Fruit fly (Drosophila melanogaster) whole organism, prepupa: ENCODE data around the gene Nhe3.

Source experiments
- Blimp-1 ChIP-seq: fragments of 200-800 bp; sonication (Bioruptor generic); optimal IDR thresholded peaks from 3 replicates; lab custom pipeline; 2017; ENCODE audit warnings: missing biosample characterization, missing genetic modification characterization, mild to moderate bottlenecking, moderate library complexity, missing genetic modification reagents
- CG10631 ChIP-seq: fragments of 200-800 bp; sonication (Bioruptor generic); optimal IDR thresholded peaks from 2 replicates; lab custom pipeline; 2016; ENCODE audit warnings: missing biosample characterization, missing genetic modification characterization
- CG10669 ChIP-seq: fragments of 200-800 bp; sonication (Bioruptor generic); optimal IDR thresholded peaks from 3 replicates; lab custom pipeline; 2018; ENCODE audit warnings: missing biosample characterization, mild to moderate bottlenecking, missing genetic modification characterization, moderate library complexity
- CG11294 ChIP-seq: fragments of 200-800 bp; sonication (Bioruptor generic); IDR thresholded peaks from 2 replicates; pipeline ENCODE4 v1.3.6; 2022; ENCODE audit warnings: missing biosample characterization, missing genetic modification characterization
- CG11762 ChIP-seq: fragments of 200-800 bp; sonication (Bioruptor generic); optimal IDR thresholded peaks from 3 replicates; lab custom pipeline; 2016; ENCODE audit warnings: missing biosample characterization, missing genetic modification characterization; ENCODE audit not compliant: insufficient read depth
- CG15336 ChIP-seq: fragments of 200-800 bp; sonication (Bioruptor generic); IDR thresholded peaks from 2 replicates; pipeline ENCODE4 v1.3.6; 2022; ENCODE audit warnings: missing biosample characterization, missing genetic modification characterization
- CG1621 ChIP-seq: fragments of 200-800 bp; sonication (Bioruptor generic); optimal IDR thresholded peaks from 3 replicates; lab custom pipeline; 2018; ENCODE audit warnings: missing biosample characterization, mild to moderate bottlenecking, missing genetic modification characterization
- CG16779 ChIP-seq: fragments of 200-800 bp; sonication (Bioruptor generic); optimal IDR thresholded peaks from 3 replicates; lab custom pipeline; 2017; ENCODE audit warnings: missing biosample characterization, mild to moderate bottlenecking, missing genetic modification characterization
- CG3032 ChIP-seq: fragments of 200-800 bp; optimal IDR thresholded peaks from 2 replicates; lab custom pipeline; 2019; ENCODE audit warnings: missing biosample characterization, mild to moderate bottlenecking, missing genetic modification characterization, moderate library complexity
- CG32006 ChIP-seq: fragments of 200-800 bp; sonication (Bioruptor generic); optimal IDR thresholded peaks from 3 replicates; lab custom pipeline; 2017; ENCODE audit warnings: missing biosample characterization, mild to moderate bottlenecking, missing genetic modification characterization
- CG4318 ChIP-seq: fragments of 200-800 bp; sonication (Bioruptor generic); optimal IDR thresholded peaks from 3 replicates; lab custom pipeline; 2017; ENCODE audit warnings: missing biosample characterization, mild to moderate bottlenecking, missing genetic modification characterization
- CG6163 ChIP-seq: fragments of 200-800 bp; sonication (Bioruptor generic); IDR thresholded peaks from 3 replicates; pipeline ENCODE4 v1.3.6; 2022; ENCODE audit warnings: missing biosample characterization, missing genetic modification characterization
- CG6276 ChIP-seq: fragments of 200-800 bp; sonication (Bioruptor generic); optimal IDR thresholded peaks from 2 replicates; lab custom pipeline; 2017; ENCODE audit warnings: missing biosample characterization, mild to moderate bottlenecking, missing genetic modification characterization
- CG6792 ChIP-seq: fragments of 200-800 bp; sonication (Bioruptor generic); optimal IDR thresholded peaks from 3 replicates; lab custom pipeline; 2016; ENCODE audit warnings: missing biosample characterization, missing genetic modification characterization
- CG6808 ChIP-seq: fragments of 200-800 bp; sonication (Bioruptor generic); optimal IDR thresholded peaks from 3 replicates; lab custom pipeline; 2017; ENCODE audit warnings: missing biosample characterization, missing genetic modification characterization, mild to moderate bottlenecking, moderate library complexity, missing genetic modification reagents
- CG6854 ChIP-seq: fragments of 200-800 bp; sonication (Bioruptor generic); optimal IDR thresholded peaks from 2 replicates; lab custom pipeline; 2017; ENCODE audit warnings: missing biosample characterization, mild to moderate bottlenecking, missing genetic modification characterization
- CG7368 ChIP-seq: fragments of 200-800 bp; sonication (Bioruptor generic); optimal IDR thresholded peaks from 3 replicates; lab custom pipeline; 2016; ENCODE audit warnings: missing biosample characterization, missing genetic modification characterization
- CG8119 ChIP-seq: fragments of 200-800 bp; sonication (Bioruptor generic); IDR thresholded peaks from 3 replicates; pipeline ENCODE4 v1.3.6; 2022; ENCODE audit warnings: missing biosample characterization, missing genetic modification characterization
- CG8632 ChIP-seq: fragments of 200-800 bp; sonication (Bioruptor generic); optimal IDR thresholded peaks from 3 replicates; lab custom pipeline; 2016; ENCODE audit warnings: missing biosample characterization, missing genetic modification characterization
- CG9139 ChIP-seq: fragments of 200-800 bp; sonication (Bioruptor generic); optimal IDR thresholded peaks from 3 replicates; lab custom pipeline; 2017; ENCODE audit warnings: missing biosample characterization, mild to moderate bottlenecking, missing genetic modification characterization
- Eip78C ChIP-seq: fragments of 200-800 bp; sonication (Bioruptor generic); peaks from one replicate; lab custom pipeline; 2016; ENCODE audit warnings: missing biosample characterization, missing genetic modification characterization
- Eip93F ChIP-seq: fragments of 200-800 bp; sonication (Bioruptor generic); optimal IDR thresholded peaks from 2 replicates; lab custom pipeline; 2016; ENCODE audit warnings: missing biosample characterization, mild to moderate bottlenecking, missing genetic modification characterization
- Ets21C ChIP-seq: fragments of 200-800 bp; sonication (Bioruptor generic); optimal IDR thresholded peaks from 3 replicates; lab custom pipeline; 2016; ENCODE audit warnings: missing biosample characterization, missing genetic modification characterization
- Ets96B ChIP-seq: fragments of 200-800 bp; optimal IDR thresholded peaks from 2 replicates; lab custom pipeline; 2019; ENCODE audit warnings: missing biosample characterization, mild to moderate bottlenecking, missing genetic modification characterization, moderate library complexity
- Gug ChIP-seq: fragments of 200-800 bp; sonication (Bioruptor generic); IDR thresholded peaks from 2 replicates; pipeline ENCODE4 v1.3.6; 2022; ENCODE audit warnings: missing biosample characterization, missing genetic modification characterization
- Hr38 ChIP-seq: sonication (Bioruptor generic); optimal IDR thresholded peaks from 2 replicates; lab custom pipeline; 2016; ENCODE audit warnings: missing biosample characterization, missing genetic modification characterization
- Hr39 ChIP-seq: fragments of 200-800 bp; sonication (Bioruptor generic); optimal IDR thresholded peaks from 2 replicates; lab custom pipeline; 2016; ENCODE audit warnings: missing biosample characterization, missing genetic modification characterization
- Hr4 ChIP-seq: fragments of 200-800 bp; sonication (Bioruptor generic); optimal IDR thresholded peaks from 3 replicates; lab custom pipeline; 2016; ENCODE audit warnings: missing biosample characterization, missing genetic modification characterization
- Lpt ChIP-seq: fragments of 200-800 bp; sonication (Bioruptor generic); optimal IDR thresholded peaks from 3 replicates; lab custom pipeline; 2016; ENCODE audit warnings: missing biosample characterization, missing genetic modification characterization
- Met ChIP-seq: fragments of 200-800 bp; sonication (Bioruptor generic); optimal IDR thresholded peaks from 3 replicates; lab custom pipeline; 2016; ENCODE audit warnings: missing biosample characterization, missing genetic modification characterization
- OdsH ChIP-seq: fragments of 200-800 bp; sonication (Bioruptor generic); optimal IDR thresholded peaks from 3 replicates; lab custom pipeline; 2016; ENCODE audit warnings: missing biosample characterization, missing genetic modification characterization
- Smox ChIP-seq: fragments of 200-800 bp; sonication (Bioruptor generic); optimal IDR thresholded peaks from 3 replicates; lab custom pipeline; 2016; ENCODE audit warnings: missing biosample characterization, missing genetic modification characterization
- Sox102F ChIP-seq: fragments of 200-800 bp; sonication (Bioruptor generic); optimal IDR thresholded peaks from 2 replicates; lab custom pipeline; 2016; ENCODE audit warnings: missing biosample characterization, mild to moderate bottlenecking, missing genetic modification characterization
- Sox14 ChIP-seq: fragments of 200-800 bp; sonication (Bioruptor generic); optimal IDR thresholded peaks from 3 replicates; lab custom pipeline; 2016; ENCODE audit warnings: missing biosample characterization, missing genetic modification characterization
- achi ChIP-seq: fragments of 200-800 bp; sonication (Bioruptor generic); optimal IDR thresholded peaks from 3 replicates; lab custom pipeline; 2016; ENCODE audit warnings: missing biosample characterization, missing genetic modification characterization
- dac ChIP-seq: fragments of 200-800 bp; sonication (Bioruptor generic); optimal IDR thresholded peaks from 2 replicates; lab custom pipeline; 2017; ENCODE audit warnings: missing biosample characterization, mild to moderate bottlenecking, missing genetic modification characterization
- dsx ChIP-seq: fragments of 200-800 bp; optimal IDR thresholded peaks from 3 replicates; lab custom pipeline; 2019; ENCODE audit warnings: missing biosample characterization, mild to moderate bottlenecking, missing genetic modification characterization, moderate library complexity; ENCODE audit not compliant: poor library complexity, severe bottlenecking
- eg ChIP-seq: fragments of 200-800 bp; sonication (Bioruptor generic); IDR thresholded peaks from 3 replicates; pipeline ENCODE4 v1.3.6; 2022; ENCODE audit warnings: missing biosample characterization, missing genetic modification characterization
- esn ChIP-seq: fragments of 200-800 bp; sonication (Bioruptor generic); optimal IDR thresholded peaks from 2 replicates; lab custom pipeline; 2016; ENCODE audit warnings: missing biosample characterization, mild to moderate bottlenecking, missing genetic modification characterization, moderate library complexity
- fkh ChIP-seq: fragments of 200-800 bp; sonication (Bioruptor generic); optimal IDR thresholded peaks from 3 replicates; lab custom pipeline; 2017; ENCODE audit warnings: missing biosample characterization, mild to moderate bottlenecking, missing genetic modification characterization, moderate library complexity
- net ChIP-seq: fragments of 200-800 bp; sonication (Bioruptor generic); optimal IDR thresholded peaks from 3 replicates; lab custom pipeline; 2016; ENCODE audit warnings: missing biosample characterization, missing genetic modification characterization
- pdm3 ChIP-seq: fragments of 200-800 bp; sonication (Bioruptor generic); optimal IDR thresholded peaks from 3 replicates; lab custom pipeline; 2016; ENCODE audit warnings: missing biosample characterization, missing genetic modification characterization
- salr ChIP-seq, 2 experiments: fragments of 200-800 bp; sonication (Bioruptor generic); optimal IDR thresholded peaks; 3 replicates each; lab custom pipeline; 2016 to 2018; ENCODE audit warnings: missing biosample characterization in 2 of 2, missing genetic modification characterization in 2 of 2, mild to moderate bottlenecking in 1 of 2
- ss ChIP-seq, 2 experiments: fragments of 200-800 bp; sonication (Bioruptor generic); optimal IDR thresholded peaks; 2 replicates in 1 of 2; 3 replicates in 1 of 2; lab custom pipeline; 2017 to 2018; ENCODE audit warnings: mild to moderate bottlenecking in 2 of 2, missing biosample characterization in 2 of 2, missing genetic modification characterization in 2 of 2, moderate library complexity in 1 of 2
- svp ChIP-seq: fragments of 200-800 bp; sonication (Bioruptor generic); peaks from one replicate; lab custom pipeline; 2016; ENCODE audit warnings: missing biosample characterization, missing genetic modification characterization
- topi ChIP-seq: fragments of 200-800 bp; sonication (Bioruptor generic); optimal IDR thresholded peaks from 3 replicates; lab custom pipeline; 2016; ENCODE audit warnings: missing biosample characterization, missing genetic modification characterization
- vri ChIP-seq: fragments of 200-800 bp; sonication (Bioruptor generic); optimal IDR thresholded peaks from 3 replicates; lab custom pipeline; 2016; ENCODE audit warnings: missing biosample characterization, mild to moderate bottlenecking, missing genetic modification characterization

The Nhe3 gene

DNA sequence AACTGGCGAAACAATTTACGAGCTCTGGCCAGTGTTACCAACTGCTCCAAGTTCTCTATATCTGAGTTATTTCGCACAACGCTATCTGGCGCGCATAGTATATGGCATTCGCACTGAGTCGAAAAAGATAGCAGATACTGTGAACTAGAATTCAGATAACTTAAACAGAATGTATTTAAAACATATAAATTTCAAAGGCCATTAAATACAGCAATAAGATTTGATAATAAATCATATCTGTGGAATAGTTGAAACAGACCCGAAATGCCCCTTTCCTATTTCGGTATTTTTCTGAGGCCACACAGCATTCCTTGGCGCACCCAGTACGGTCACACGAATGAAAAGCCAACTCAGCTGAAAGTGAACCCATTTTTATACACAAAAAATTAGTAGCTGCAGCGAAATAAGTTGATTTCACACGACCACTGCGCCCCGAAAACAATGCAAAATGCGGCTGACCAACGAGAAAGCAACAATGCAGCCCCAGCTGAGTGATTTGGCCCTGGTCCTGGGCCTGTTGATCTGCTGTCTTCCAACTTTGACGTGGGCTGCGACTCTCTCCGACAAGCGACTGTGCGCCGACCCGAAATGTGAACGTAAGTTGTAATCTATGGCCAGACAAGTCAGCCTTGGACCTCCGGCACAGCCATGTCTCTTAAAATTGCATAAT lies 34.9 kb downstream of the Nhe3 start, which contains the start of the genes CG31635 and Tango1 (continued):
- TF ChIP-seq CG8632 (GFP tag; lab: Kevin White, UChicago) (no peak), Ets21C (no peak), topi (GFP tag; lab: Kevin White, UChicago) (no peak), dsx (GFP tag; lab: Kevin White, UChicago) (no peak), CG8119 (GFP tag; lab: Robert Waterston, UW) (no peak), ss (GFP tag; optimal IDR thresholded peaks at IDR 0.05; lab: Kevin White, UChicago) (no peak), CG7368 (no peak), CG6854 (no peak)
- TF ChIP-seq, all 60 proteins: peak for 12

DNA sequence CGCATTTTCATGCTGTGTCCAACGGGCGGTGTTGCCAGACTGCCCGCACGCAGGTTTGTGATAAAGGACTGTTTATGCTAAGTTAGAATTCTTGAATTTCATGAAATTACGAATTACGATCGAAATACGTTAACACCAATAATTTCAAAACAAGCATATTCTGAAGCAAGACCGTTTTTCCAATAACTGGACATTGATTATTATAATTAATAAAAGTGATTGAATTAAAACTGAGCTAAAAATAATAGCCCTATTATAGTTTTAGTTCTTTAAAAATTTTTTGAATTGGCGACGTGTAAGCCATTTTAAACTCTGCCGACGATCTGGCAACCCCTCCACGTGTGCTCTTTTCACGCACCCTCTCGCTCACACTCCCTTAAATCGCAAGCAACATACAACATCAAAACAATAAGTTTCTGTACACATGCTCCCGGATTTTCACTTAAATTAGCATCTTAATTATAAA lies 36.0 kb downstream of the Nhe3 start:
- TF ChIP-seq eg (GFP tag; lab: Robert Waterston, UW) = peak; percentile 96
- peak; percentile 97 for TF ChIP-seq OdsH
- TF ChIP-seq CG6808 (GFP tag; lab: Kevin White, UChicago) = peak; percentile 90
- peak; percentile 96 for TF ChIP-seq Sox14 (GFP tag; lab: Kevin White, UChicago)
- peak; percentile 68 for TF ChIP-seq CG9139 (GFP tag; lab: Kevin White, UChicago)
- TF ChIP-seq CG1621 (tag; lab: Kevin White, UChicago) = peak; percentile 89
- TF ChIP-seq CG15336 (GFP tag; lab: Robert Waterston, UW) = peak; percentile 95
- no peak for TF ChIP-seq pdm3 (GFP tag; lab: Kevin White, UChicago)
- peak; percentile 93 for TF ChIP-seq topi (GFP tag; lab: Kevin White, UChicago)
- no peak for TF ChIP-seq Sox102F (GFP tag; lab: Kevin White, UChicago)
- peak; percentile 97 for TF ChIP-seq CG8119 (GFP tag; lab: Robert Waterston, UW)
- TF ChIP-seq Smox (GFP tag; lab: Kevin White, UChicago) = no peak
- TF ChIP-seq CG6276 = no peak
- peak; percentile 78 for TF ChIP-seq vri
- peak; percentile 98 for TF ChIP-seq Hr4 (GFP tag; lab: Kevin White, UChicago)
- TF ChIP-seq CG8632 (GFP tag; lab: Kevin White, UChicago) = peak; percentile 91
- TF ChIP-seq Eip78C (GFP tag; lab: Kevin White, UChicago) = peak; percentile 98
- no peak for TF ChIP-seq Met (GFP tag; lab: Kevin White, UChicago)
- peak; percentile 95 for TF ChIP-seq CG3032 (tag; lab: Kevin White, UChicago)
- TF ChIP-seq CG6792 (GFP tag; lab: Kevin White, UChicago) = peak; percentile 90
- TF ChIP-seq Hr38 (GFP tag; lab: Kevin White, UChicago) = peak; percentile 19
- TF ChIP-seq CG4318 (GFP tag; lab: Kevin White, UChicago) = peak; percentile 97
- TF ChIP-seq esn = peak; percentile 96
- peak; percentile 93 for TF ChIP-seq CG6163 (GFP tag; lab: Robert Waterston, UW)
- TF ChIP-seq CG10631 (GFP tag; lab: Kevin White, UChicago) = peak; percentile 97
- peak; percentile 92 for TF ChIP-seq CG10669 (GFP tag; lab: Kevin White, UChicago)
- peak; percentile 94 for TF ChIP-seq CG11762 (GFP tag; lab: Kevin White, UChicago)
- peak; percentile 79 to 91 for TF ChIP-seq ss (GFP tag; optimal IDR thresholded peaks at IDR 0.05; lab: Kevin White, UChicago)
- peak; percentile 90 for TF ChIP-seq CG7368
- TF ChIP-seq svp (GFP tag; lab: Kevin White, UChicago) = peak; percentile 97
- TF ChIP-seq CG11294 (GFP tag; lab: Robert Waterston, UW) = peak; percentile 91
- TF ChIP-seq Gug (GFP tag; lab: Robert Waterston, UW) = peak; percentile 95
- TF ChIP-seq salr (GFP tag; optimal IDR thresholded peaks at IDR 0.05; lab: Kevin White, UChicago) = peak; percentile 81 to 97
- TF ChIP-seq dac (GFP tag; lab: Kevin White, UChicago) = peak; percentile 95
- peak; percentile 91 for TF ChIP-seq Hr39 (GFP tag; lab: Kevin White, UChicago)
- peak; percentile 85 for TF ChIP-seq CG6854
- TF ChIP-seq achi (GFP tag; lab: Kevin White, UChicago) = peak; percentile 95
- peak; percentile 88 for TF ChIP-seq CG16779 (tag; lab: Kevin White, UChicago)
- TF ChIP-seq Blimp-1 (GFP tag; lab: Kevin White, UChicago) = peak; percentile 73
- TF ChIP-seq Eip93F = peak; percentile 80
- TF ChIP-seq fkh (GFP tag; lab: Kevin White, UChicago) = peak; percentile 78
- TF ChIP-seq net (GFP tag; lab: Kevin White, UChicago) = peak; percentile 94
- TF ChIP-seq CG32006 (GFP tag; lab: Kevin White, UChicago) = peak; percentile 98
- TF ChIP-seq dsx (GFP tag; lab: Kevin White, UChicago) = peak; percentile 86
- peak; percentile 93 for TF ChIP-seq Ets96B (tag; lab: Kevin White, UChicago)
- peak; percentile 94 for TF ChIP-seq Lpt (GFP tag; lab: Kevin White, UChicago)
- TF ChIP-seq Ets21C = peak; percentile 90
